Fruit fly (Drosophila melanogaster) whole organism, adult: Measurements from ENCODE around the gene Ets96B.

Experiments used
- CG14711 ChIP-seq: fragments of 200-800 bp; sonication (Bioruptor generic); optimal IDR thresholded peaks from 2 replicates; lab custom pipeline; 2018; ENCODE audit warnings: missing biosample characterization, mild to moderate bottlenecking, missing genetic modification characterization, moderate library complexity
- CG7101 ChIP-seq: fragments of 200-800 bp; sonication (Bioruptor generic); optimal IDR thresholded peaks from 2 replicates; lab custom pipeline; 2018; ENCODE audit warnings: missing biosample characterization, mild to moderate bottlenecking, missing genetic modification characterization, moderate library complexity
- Clk ChIP-seq: fragments of 200-800 bp; sonication (Bioruptor generic); optimal IDR thresholded peaks from 2 replicates; lab custom pipeline; 2017; ENCODE audit warnings: missing biosample characterization, missing genetic modification characterization
- Crg-1 ChIP-seq: fragments of 200-800 bp; sonication (Bioruptor generic); optimal IDR thresholded peaks from 2 replicates; lab custom pipeline; 2016; ENCODE audit warnings: missing biosample characterization, missing genetic modification characterization
- Mnt ChIP-seq: fragments of 200-800 bp; sonication (Bioruptor generic); optimal IDR thresholded peaks from 2 replicates; lab custom pipeline; 2016; ENCODE audit warnings: missing biosample characterization, mild to moderate bottlenecking, missing genetic modification characterization
- cnc ChIP-seq, 2 experiments: fragments of >200 bp; optimal IDR thresholded peaks; 2 replicates each; lab custom pipeline; 2017
- kay ChIP-seq: fragments of 200-800 bp; sonication (Bioruptor generic); peaks from one replicate; lab custom pipeline; 2016; ENCODE audit warnings: missing biosample characterization, missing genetic modification characterization, borderline replicate concordance

DNA sequence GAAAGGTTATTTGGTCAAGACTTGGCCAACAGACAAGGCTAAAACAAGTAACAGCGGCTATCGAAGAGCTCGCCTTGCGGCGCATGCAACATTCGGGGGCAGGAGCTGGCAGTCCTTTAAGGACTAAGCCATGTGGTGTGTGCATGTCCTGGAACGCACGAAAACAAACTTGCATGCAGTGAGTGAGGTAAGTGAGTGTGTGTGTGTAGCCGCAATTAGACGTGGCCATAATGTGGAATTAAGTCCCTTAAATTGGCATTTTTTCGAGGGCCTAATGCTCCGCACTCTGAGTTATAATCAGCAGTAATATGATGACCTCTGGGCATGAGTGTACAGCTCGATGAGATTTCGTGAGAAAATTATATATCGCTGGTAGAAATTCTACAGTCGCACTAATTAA lies 45.8 kb downstream of the Ets96B start, which contains the start of gene sosie:
- TF ChIP-seq Clk (GFP tag; lab: Kevin White, UChicago) (no peak), kay (GFP tag; lab: Kevin White, UChicago) (no peak), cnc (optimal IDR thresholded peaks at IDR 0.05; lab: Kevin White, UChicago) (no peak), Mnt (GFP tag; lab: Kevin White, UChicago) (no peak), CG7101 (tag; lab: Kevin White, UChicago) (no peak), CG14711 (tag; lab: Kevin White, UChicago) (no peak), Crg-1 (no peak)
